Fruit fly (Drosophila melanogaster): ENCODE measurements around the gene CG44290.

DNA sequence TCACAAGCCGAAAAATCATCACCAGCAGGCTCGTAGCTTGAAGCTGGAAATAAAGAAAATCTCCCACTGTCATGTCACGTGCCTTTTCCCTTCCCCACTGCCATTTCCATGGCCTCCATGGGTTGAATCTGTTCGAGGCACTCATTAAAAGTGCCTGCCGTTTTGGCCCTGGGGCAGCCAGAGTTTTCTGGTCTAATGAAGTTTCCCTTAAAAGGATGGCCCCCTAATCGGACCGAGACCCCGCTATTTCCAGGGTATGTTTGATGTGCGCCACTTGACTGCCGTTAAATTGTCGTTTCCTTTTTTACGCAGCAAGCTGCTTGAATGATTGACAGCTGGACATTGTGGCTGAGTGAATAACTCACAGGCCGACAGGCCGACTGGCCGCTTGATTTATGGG, 732 bp downstream of the CG44290 start, which contains the start of gene CG43447:
- TF ChIP-seq ttk (optimal IDR thresholded peaks at IDR 0.05) (no peak), Sin3A (optimal IDR thresholded peaks at IDR 0.05) (no peak), insv (optimal IDR thresholded peaks at IDR 0.05) (no peak), psq (optimal IDR thresholded peaks at IDR 0.05) (no peak)
